Worm (Caenorhabditis elegans) whole organism, mixed stage, embryonic: ENCODE results near the gene T04B2.3.

Experiments
- nhr-76 ChIP-seq: sonication (generic microtip); optimal IDR thresholded peaks from 2 replicates; lab custom pipeline; 2017; ENCODE audit warnings: missing biosample characterization, missing genetic modification characterization
- snpc-4 ChIP-seq: fragments of 150-350 bp; optimal IDR thresholded peaks from 2 replicates; lab custom pipeline; 2014; ENCODE audit warnings: missing biosample characterization, missing genetic modification characterization

DNA sequence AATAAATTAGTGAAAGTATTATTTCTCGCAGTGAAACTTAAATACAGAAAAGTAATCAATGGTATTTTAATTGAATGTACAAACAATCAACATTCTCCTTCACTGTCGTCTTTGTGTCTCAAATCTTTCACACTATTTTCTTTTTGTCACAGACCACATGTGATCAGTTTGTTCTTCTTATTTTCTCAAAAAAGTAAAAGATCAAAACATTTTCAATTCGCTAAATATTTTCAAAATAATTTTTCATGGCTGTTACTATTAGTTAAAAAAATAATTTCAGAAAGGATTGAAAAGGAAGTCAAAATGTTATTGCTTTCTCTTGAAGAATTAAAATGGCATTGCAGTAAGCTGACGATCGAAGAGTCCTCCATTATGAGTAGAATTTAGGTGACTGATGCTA is 6.4 kb upstream of the T04B2.3 start, which contains the start of gene dhs-31:
- no peak for TF ChIP-seq snpc-4 (tag; lab: Kevin White, UChicago)
- TF ChIP-seq nhr-76 (tag; lab: Kevin White, UChicago) = no peak
